Fruit fly (Drosophila melanogaster): ENCODE data around the gene CG3557.

The CG3557 gene

dm6 chr2L:2357228-2357656 is 28.4 kb downstream of the CG3557 start, which contains the start of gene CG9967 (continued):
- TF ChIP-seq CG3281 (GFP tag; optimal IDR thresholded peaks at IDR 0.05): no peak
- TF ChIP-seq kay (GFP tag; optimal IDR thresholded peaks at IDR 0.05): no peak
- TF ChIP-seq dan (GFP tag; IDR thresholded peaks at IDR 0.05): no peak
- TF ChIP-seq sens-2 (GFP tag; IDR thresholded peaks at IDR 0.05): peak; percentile 58
- TF ChIP-seq CG17186 (GFP tag; optimal IDR thresholded peaks at IDR 0.05): peak; percentile 36
- TF ChIP-seq pros (GFP tag; optimal IDR thresholded peaks at IDR 0.05): no peak
- no peak for TF ChIP-seq pum (GFP tag; optimal IDR thresholded peaks at IDR 0.05)
- TF ChIP-seq zen2 (GFP tag; IDR thresholded peaks at IDR 0.05; ENCODE audit: partially characterized antibody): no peak; the same call in 2 of the 3 replicates
- TF ChIP-seq Hr39 (optimal IDR thresholded peaks at IDR 0.05): no peak
- no peak for TF ChIP-seq usp (GFP tag; optimal IDR thresholded peaks at IDR 0.05)
- TF ChIP-seq CG2120 (GFP tag; optimal IDR thresholded peaks at IDR 0.05): no peak
- no peak for TF ChIP-seq NC2α (GFP tag; optimal IDR thresholded peaks at IDR 0.05)
- no peak for TF ChIP-seq pho (GFP tag; optimal IDR thresholded peaks at IDR 0.05)
- TF ChIP-seq Hmx (GFP tag; optimal IDR thresholded peaks at IDR 0.05): no peak
- TF ChIP-seq HmgZ (tag; optimal IDR thresholded peaks at IDR 0.05): peak; percentile 12
- TF ChIP-seq nmo (GFP tag; optimal IDR thresholded peaks at IDR 0.05): peak; percentile 29
- no peak for TF ChIP-seq CG3407 (GFP tag; optimal IDR thresholded peaks at IDR 0.05)
- no peak for TF ChIP-seq dimm (GFP tag; IDR thresholded peaks at IDR 0.05)
- no peak for TF ChIP-seq CG8478 (optimal IDR thresholded peaks at IDR 0.05)
- TF ChIP-seq CG6254 (GFP tag; optimal IDR thresholded peaks at IDR 0.05): no peak
- no peak for TF ChIP-seq Dad (GFP tag; optimal IDR thresholded peaks at IDR 0.05)
- TF ChIP-seq Mes4 (GFP tag; optimal IDR thresholded peaks at IDR 0.05): no peak
- no peak for TF ChIP-seq fd64A (GFP tag; optimal IDR thresholded peaks at IDR 0.05)
- TF ChIP-seq crc (GFP tag; optimal IDR thresholded peaks at IDR 0.05): no peak
- TF ChIP-seq CG12769 (tag; optimal IDR thresholded peaks at IDR 0.05): no peak
- TF ChIP-seq CHES-1-like (GFP tag; optimal IDR thresholded peaks at IDR 0.05): no peak
- no peak for TF ChIP-seq CG11723 (GFP tag; optimal IDR thresholded peaks at IDR 0.05)
- TF ChIP-seq al (GFP tag; IDR thresholded peaks at IDR 0.05): no peak
- TF ChIP-seq sob (GFP tag; IDR thresholded peaks at IDR 0.05): no peak
- TF ChIP-seq ttk (GFP tag; IDR thresholded peaks at IDR 0.05): no peak
- no peak for TF ChIP-seq CG11456 (GFP tag; IDR thresholded peaks at IDR 0.05)
- no peak for TF ChIP-seq ase (GFP tag; IDR thresholded peaks at IDR 0.05)
- no peak for TF ChIP-seq ftz-f1 (GFP tag; optimal IDR thresholded peaks at IDR 0.05)
- no peak for TF ChIP-seq psq (GFP tag; optimal IDR thresholded peaks at IDR 0.05)
- TF ChIP-seq ken (GFP tag; IDR thresholded peaks at IDR 0.05): no peak
- TF ChIP-seq bowl (GFP tag; IDR thresholded peaks at IDR 0.05): no peak
- TF ChIP-seq mirr (GFP tag; optimal IDR thresholded peaks at IDR 0.05): no peak
- peak; percentile 48; the same call in 1 of the 3 replicates for TF ChIP-seq CG34224 (GFP tag; IDR thresholded peaks at IDR 0.05; ENCODE audit: partially characterized antibody)
- no peak for TF ChIP-seq z (GFP tag; IDR thresholded peaks at IDR 0.05)
- TF ChIP-seq CG4328 (GFP tag; optimal IDR thresholded peaks at IDR 0.05): no peak
- TF ChIP-seq CG10366 (GFP tag; IDR thresholded peaks at IDR 0.05): no peak
- no peak for TF ChIP-seq CG9727 (GFP tag; optimal IDR thresholded peaks at IDR 0.05)
- TF ChIP-seq Nf-YB (GFP tag; optimal IDR thresholded peaks at IDR 0.05): no peak
- no peak for TF ChIP-seq Awh (GFP tag; IDR thresholded peaks at IDR 0.05)
- TF ChIP-seq CG42726 (GFP tag; IDR thresholded peaks at IDR 0.05; ENCODE audit: partially characterized antibody): no peak
- TF ChIP-seq D19B (GFP tag; optimal IDR thresholded peaks at IDR 0.05): no peak
- no peak for TF ChIP-seq Dip2 (GFP tag; IDR thresholded peaks at IDR 0.05)
- TF ChIP-seq CG8944 (GFP tag; optimal IDR thresholded peaks at IDR 0.05): no peak
- TF ChIP-seq tna (GFP tag; IDR thresholded peaks at IDR 0.05; ENCODE audit: partially characterized antibody): no peak
- TF ChIP-seq CG6689 (GFP tag; IDR thresholded peaks at IDR 0.05): no peak
- TF ChIP-seq CG16813 (GFP tag; IDR thresholded peaks at IDR 0.05; ENCODE audit: partially characterized antibody): peak; percentile 38; the same call in 1 of the 3 replicates
- no peak for TF ChIP-seq NC2β (GFP tag; optimal IDR thresholded peaks at IDR 0.05)
- no peak for TF ChIP-seq trh (GFP tag; optimal IDR thresholded peaks at IDR 0.05)

Measured in whole organism, embryonic.